Fruit fly (Drosophila melanogaster): ENCODE measurements around the gene Gapdh2.

Gene Gapdh2

DNA sequence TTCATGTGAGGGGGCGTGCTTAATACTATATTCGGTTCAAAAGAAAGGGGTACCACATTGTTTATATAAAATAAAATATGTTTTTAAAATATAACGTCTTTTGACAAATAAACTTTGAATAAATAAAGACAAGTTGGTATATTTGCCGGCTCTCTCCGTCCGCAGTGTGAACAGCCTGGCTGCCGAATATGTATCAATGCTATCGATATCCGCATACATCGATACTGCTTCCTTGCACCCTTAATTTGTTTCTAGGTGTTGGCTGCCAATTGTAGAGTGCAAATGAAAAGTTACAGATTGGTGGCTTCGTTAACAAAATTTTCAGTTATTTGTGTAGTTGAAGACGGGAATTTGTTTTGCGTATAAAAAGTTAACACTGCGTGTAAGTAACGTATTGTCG, 8.1 kb upstream of the Gapdh2 start, which contains the start of gene Gbeta13F (continued):
- no peak for TF ChIP-seq CG7372 (GFP tag; IDR thresholded peaks at IDR 0.05)
- TF ChIP-seq aop (GFP tag; IDR thresholded peaks at IDR 0.05) = no peak
- no peak for TF ChIP-seq CG11085 (GFP tag; IDR thresholded peaks at IDR 0.05)
- peak; percentile 79 for TF ChIP-seq Opbp (GFP tag; IDR thresholded peaks at IDR 0.05; ENCODE audit: partially characterized antibody)
- no peak for TF ChIP-seq sens-2 (GFP tag; IDR thresholded peaks at IDR 0.05)
- TF ChIP-seq ind (GFP tag; optimal IDR thresholded peaks at IDR 0.05) = no peak
- no peak for TF ChIP-seq CG2889 (GFP tag; IDR thresholded peaks at IDR 0.05)
- 0 out of 3 replicates have a peak, but pooled peaks have one; percentile 9 for TF ChIP-seq Doc3 (GFP tag; IDR thresholded peaks at IDR 0.05; ENCODE audit: partially characterized antibody)
- no peak for TF ChIP-seq fd102C (GFP tag; optimal IDR thresholded peaks at IDR 0.05)
- TF ChIP-seq btn (GFP tag; optimal IDR thresholded peaks at IDR 0.05) = no peak
- TF ChIP-seq Rx (GFP tag; IDR thresholded peaks at IDR 0.05) = no peak
- TF ChIP-seq CG2875 (GFP tag; optimal IDR thresholded peaks at IDR 0.05) = no peak
- no peak for TF ChIP-seq CG8924 (tag; optimal IDR thresholded peaks at IDR 0.05)
- TF ChIP-seq hkb (optimal IDR thresholded peaks at IDR 0.05) = no peak
- no peak for TF ChIP-seq hkb (GFP tag; IDR thresholded peaks at IDR 0.05)
- no peak for TF ChIP-seq gsb (GFP tag; IDR thresholded peaks at IDR 0.05)
- TF ChIP-seq CG4424 (GFP tag; optimal IDR thresholded peaks at IDR 0.05) = no peak
- no peak for TF ChIP-seq Nf-YA (GFP tag; IDR thresholded peaks at IDR 0.05)
- TF ChIP-seq CG34224 (GFP tag; IDR thresholded peaks at IDR 0.05; ENCODE audit: partially characterized antibody) = no peak; the same call in 2 of the 3 replicates
- no peak for TF ChIP-seq crol (GFP tag; IDR thresholded peaks at IDR 0.05)
- no peak for TF ChIP-seq CG10366 (GFP tag; IDR thresholded peaks at IDR 0.05)
- TF ChIP-seq zen (tag; optimal IDR thresholded peaks at IDR 0.05) = no peak
- no peak for TF ChIP-seq NC2α (GFP tag; optimal IDR thresholded peaks at IDR 0.05)
- TF ChIP-seq tup (GFP tag; optimal IDR thresholded peaks at IDR 0.05) = no peak
- TF ChIP-seq CG13624 (GFP tag; optimal IDR thresholded peaks at IDR 0.05) = no peak
- no peak for TF ChIP-seq nau (GFP tag; optimal IDR thresholded peaks at IDR 0.05)
- no peak for TF ChIP-seq CG32772 (GFP tag; IDR thresholded peaks at IDR 0.05)
- TF ChIP-seq gt (GFP tag; IDR thresholded peaks at IDR 0.05) = no peak
- no peak for TF ChIP-seq CG8359 (GFP tag; optimal IDR thresholded peaks at IDR 0.05; ENCODE audit: borderline replicate concordance)
- no peak for TF ChIP-seq CG33557 (GFP tag; optimal IDR thresholded peaks at IDR 0.05)
- no peak for TF ChIP-seq CG11723 (GFP tag; optimal IDR thresholded peaks at IDR 0.05)
- no peak for TF ChIP-seq gro (GFP tag; optimal IDR thresholded peaks at IDR 0.05)
- no peak for TF ChIP-seq Fer1 (GFP tag; optimal IDR thresholded peaks at IDR 0.05)
- TF ChIP-seq al (GFP tag; IDR thresholded peaks at IDR 0.05) = no peak
- TF ChIP-seq Neu2 (GFP tag; optimal IDR thresholded peaks at IDR 0.05; ENCODE audit: borderline replicate concordance) = no peak
- TF ChIP-seq CHES-1-like (GFP tag; optimal IDR thresholded peaks at IDR 0.05) = no peak
- no peak for TF ChIP-seq unc-4 (GFP tag; IDR thresholded peaks at IDR 0.05; ENCODE audit: partially characterized antibody)
- TF ChIP-seq CG2120 (GFP tag; optimal IDR thresholded peaks at IDR 0.05) = no peak
- TF ChIP-seq TFAM (GFP tag; optimal IDR thresholded peaks at IDR 0.05) = no peak
- TF ChIP-seq Atf6 (GFP tag; IDR thresholded peaks at IDR 0.05) = no peak
- TF ChIP-seq fu2 (GFP tag; optimal IDR thresholded peaks at IDR 0.05) = no peak
- no peak for TF ChIP-seq CG9727 (GFP tag; optimal IDR thresholded peaks at IDR 0.05)
- no peak for TF ChIP-seq pita (GFP tag; optimal IDR thresholded peaks at IDR 0.05)
- TF ChIP-seq CG4854 (GFP tag; optimal IDR thresholded peaks at IDR 0.05) = no peak
- no peak for TF ChIP-seq CG11504 (tag; optimal IDR thresholded peaks at IDR 0.05)
- TF ChIP-seq CG11093 (GFP tag; IDR thresholded peaks at IDR 0.05) = no peak
- TF ChIP-seq knrl (GFP tag; IDR thresholded peaks at IDR 0.05; ENCODE audit: partially characterized antibody) = peak; percentile 42; the same call in 2 of the 3 replicates
- TF ChIP-seq CG5245 (GFP tag; optimal IDR thresholded peaks at IDR 0.05) = no peak
- TF ChIP-seq kay (GFP tag; optimal IDR thresholded peaks at IDR 0.05) = no peak
- TF ChIP-seq Stat92E (GFP tag; optimal IDR thresholded peaks at IDR 0.05) = no peak
- peak; percentile 79 for TF ChIP-seq CG6791 (GFP tag; IDR thresholded peaks at IDR 0.05; ENCODE audit: partially characterized antibody)
- TF ChIP-seq hbn (GFP tag; IDR thresholded peaks at IDR 0.05; ENCODE audit: partially characterized antibody) = no peak
